Worm (Caenorhabditis elegans) whole organism, early embryonic: ENCODE results near the gene mai-1.

ENCODE experiments used
- B0310.2 ChIP-seq: sonication (generic microtip); optimal IDR thresholded peaks from 2 replicates; lab custom pipeline; 2016; ENCODE audit warnings: mild to moderate bottlenecking, missing genetic modification characterization, missing compliant biosample characterization
- F13C5.2 ChIP-seq: sonication (generic microtip); optimal IDR thresholded peaks from 2 replicates; lab custom pipeline; 2017; ENCODE audit warnings: mild to moderate bottlenecking, missing genetic modification characterization, inconsistent platforms, missing compliant biosample characterization
- aly-1 ChIP-seq: sonication (generic microtip); optimal IDR thresholded peaks from 2 replicates; lab custom pipeline; 2016; ENCODE audit warnings: missing genetic modification characterization, missing compliant biosample characterization
- ama-1 ChIP-seq: fragments of 150-350 bp; optimal IDR thresholded peaks from 2 replicates; lab custom pipeline; 2014
- ceh-13 ChIP-seq: fragments of 200-800 bp; sonication (Bioruptor generic); optimal IDR thresholded peaks from 2 replicates; lab custom pipeline; 2018; ENCODE audit warnings: mild to moderate bottlenecking, missing genetic modification characterization, missing compliant biosample characterization
- ceh-36 ChIP-seq: sonication (generic microtip); optimal IDR thresholded peaks from 2 replicates; lab custom pipeline; 2016; ENCODE audit warnings: missing genetic modification characterization, inconsistent platforms, missing compliant biosample characterization
- ets-7 ChIP-seq: sonication (generic microtip); optimal IDR thresholded peaks from 2 replicates; lab custom pipeline; 2016; ENCODE audit warnings: missing genotype, missing genetic modification characterization, missing compliant biosample characterization
- flt-1 ChIP-seq: fragments of 200-800 bp; sonication (Bioruptor generic); IDR thresholded peaks from 2 replicates; pipeline ENCODE4 v1.3.6; 2022; ENCODE audit warnings: missing genetic modification characterization, missing compliant biosample characterization
- hmbx-1 ChIP-seq: sonication (generic microtip); optimal IDR thresholded peaks from 2 replicates; lab custom pipeline; 2016; ENCODE audit warnings: mild to moderate bottlenecking, missing genetic modification characterization, missing compliant biosample characterization
- hmg-4 ChIP-seq: fragments of 200-800 bp; sonication (Bioruptor generic); optimal IDR thresholded peaks from 2 replicates; lab custom pipeline; 2018; ENCODE audit warnings: mild to moderate bottlenecking, missing genetic modification characterization, missing compliant biosample characterization
- hnd-1 ChIP-seq: sonication (generic microtip); optimal IDR thresholded peaks from 2 replicates; lab custom pipeline; 2016; ENCODE audit warnings: missing genetic modification characterization, missing compliant biosample characterization
- pes-1 ChIP-seq: fragments of 200-800 bp; sonication (Bioruptor generic); IDR thresholded peaks from 2 replicates; pipeline ENCODE4 v1.3.6; 2022; ENCODE audit warnings: missing genetic modification reagents, missing genetic modification characterization, missing compliant biosample characterization
- scrt-1 ChIP-seq: fragments of 200-800 bp; sonication (Bioruptor generic); IDR thresholded peaks from 2 replicates; pipeline ENCODE4 v1.3.6; 2022; ENCODE audit warnings: missing genetic modification characterization, missing compliant biosample characterization
- sea-1 ChIP-seq: fragments of 200-800 bp; sonication (Bioruptor generic); conservative IDR thresholded peaks from 2 replicates; pipeline ENCODE4 v1.3.6; 2022; ENCODE audit warnings: missing genetic modification characterization, missing compliant biosample characterization
- tbx-11 ChIP-seq: fragments of 200-800 bp; sonication (Bioruptor generic); IDR thresholded peaks from 2 replicates; pipeline ENCODE4 v1.3.6; 2022; ENCODE audit warnings: missing genetic modification characterization, missing compliant biosample characterization
- tbx-37 ChIP-seq: fragments of 200-800 bp; sonication (Bioruptor generic); conservative IDR thresholded peaks from 2 replicates; pipeline ENCODE4 v1.3.6; 2022; ENCODE audit warnings: missing genetic modification reagents, missing genetic modification characterization, missing compliant biosample characterization
- tra-4 ChIP-seq: sonication (generic microtip); optimal IDR thresholded peaks from 2 replicates; lab custom pipeline; 2017; ENCODE audit warnings: missing genetic modification characterization, missing compliant biosample characterization

Gene mai-1

DNA sequence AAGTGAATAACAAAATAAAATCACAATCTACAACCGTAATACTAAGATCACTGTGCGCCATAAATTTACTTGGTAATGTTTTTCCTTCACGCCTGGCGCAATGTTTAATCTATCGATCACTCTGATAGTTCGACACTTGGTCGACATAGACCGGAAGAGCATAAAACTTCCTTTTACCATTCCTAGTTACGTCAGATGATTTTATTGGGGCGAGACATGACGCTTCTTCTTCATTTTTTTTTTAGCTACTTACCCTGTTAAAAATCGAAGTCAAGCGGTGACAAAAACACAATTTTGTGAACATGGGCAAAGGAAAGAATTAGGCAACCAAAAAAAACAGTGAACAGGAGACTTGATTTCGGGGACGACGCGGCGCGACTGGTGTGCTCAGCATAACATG, 38.2 kb upstream of the mai-1 start:
- no peak for TF ChIP-seq ets-7 (tag; lab: Kevin White, UChicago)
- TF ChIP-seq tbx-11: no peak
- no peak for TF ChIP-seq tra-4
- no peak for TF ChIP-seq B0310.2 (tag; lab: Kevin White, UChicago)
- no peak for TF ChIP-seq scrt-1 (GFP tag; lab: Robert Waterston, UW)
- no peak for TF ChIP-seq hnd-1 (tag; lab: Kevin White, UChicago)
- TF ChIP-seq ama-1 (lab: Kevin White, UChicago): no peak
- TF ChIP-seq ceh-36 (tag; lab: Kevin White, UChicago): no peak
- no peak for TF ChIP-seq F13C5.2 (tag; lab: Kevin White, UChicago)
- TF ChIP-seq flt-1: no peak
- TF ChIP-seq aly-1 (tag; lab: Kevin White, UChicago): no peak
- no peak for TF ChIP-seq pes-1 (GFP tag; lab: Robert Waterston, UW)
- TF ChIP-seq ceh-13 (GFP tag; lab: Kevin White, UChicago): no peak
- no peak for TF ChIP-seq tbx-37
- no peak for TF ChIP-seq hmbx-1 (tag; lab: Kevin White, UChicago)
- no peak for TF ChIP-seq sea-1 (GFP tag; lab: Robert Waterston, UW)
- no peak for TF ChIP-seq hmg-4 (GFP tag; lab: Kevin White, UChicago)

DNA sequence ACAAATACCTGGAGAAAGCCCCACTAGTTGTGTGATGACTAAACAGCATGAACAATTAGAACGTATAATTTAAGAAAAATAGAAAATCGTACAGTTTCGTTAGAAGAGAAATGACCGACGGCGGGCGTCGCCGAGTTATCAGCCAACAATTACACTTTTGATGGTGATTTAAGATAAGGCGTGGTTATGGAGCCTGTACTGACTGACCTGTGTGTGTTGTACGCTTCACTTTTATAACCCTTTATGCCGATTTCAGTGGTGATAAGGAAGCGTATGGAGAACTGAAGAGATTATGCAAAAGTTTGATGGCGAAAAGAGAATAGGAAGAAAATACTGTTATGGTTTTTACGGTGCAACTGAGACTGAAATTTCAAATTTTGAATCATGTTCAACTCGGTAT, 36.7 kb upstream of the mai-1 start:
- TF ChIP-seq F13C5.2 (tag; lab: Kevin White, UChicago): no peak
- no peak for TF ChIP-seq ceh-36 (tag; lab: Kevin White, UChicago)
- no peak for TF ChIP-seq sea-1 (GFP tag; lab: Robert Waterston, UW)
- TF ChIP-seq tbx-37: no peak
- TF ChIP-seq ama-1 (lab: Kevin White, UChicago): no peak
- no peak for TF ChIP-seq hnd-1 (tag; lab: Kevin White, UChicago)
- no peak for TF ChIP-seq B0310.2 (tag; lab: Kevin White, UChicago)
- no peak for TF ChIP-seq scrt-1 (GFP tag; lab: Robert Waterston, UW)
- no peak for TF ChIP-seq flt-1
- TF ChIP-seq tbx-11: no peak

ce11 chrX:3152361-3152760, 36.0 kb upstream of the mai-1 start, which contains the start of gene bbln-1:
Gene bbln-1 (minus strand): TSS chrX:3152461.
- TF ChIP-seq B0310.2 (tag; lab: Kevin White, UChicago): no peak
- TF ChIP-seq hnd-1 (tag; lab: Kevin White, UChicago): no peak
- TF ChIP-seq ets-7 (tag; lab: Kevin White, UChicago): no peak
- no peak for TF ChIP-seq scrt-1 (GFP tag; lab: Robert Waterston, UW)
- no peak for TF ChIP-seq F13C5.2 (tag; lab: Kevin White, UChicago)
- TF ChIP-seq tra-4: no peak
- no peak for TF ChIP-seq aly-1 (tag; lab: Kevin White, UChicago)
- no peak for TF ChIP-seq hmbx-1 (tag; lab: Kevin White, UChicago)
- TF ChIP-seq sea-1 (GFP tag; lab: Robert Waterston, UW): no peak
- no peak for TF ChIP-seq tbx-11
- no peak for TF ChIP-seq pes-1 (GFP tag; lab: Robert Waterston, UW)
- no peak for TF ChIP-seq ceh-13 (GFP tag; lab: Kevin White, UChicago)
- no peak for TF ChIP-seq flt-1
- no peak for TF ChIP-seq tbx-37
- TF ChIP-seq hmg-4 (GFP tag; lab: Kevin White, UChicago): no peak
- TF ChIP-seq ceh-36 (tag; lab: Kevin White, UChicago): no peak
- no peak for TF ChIP-seq ama-1 (lab: Kevin White, UChicago)

DNA sequence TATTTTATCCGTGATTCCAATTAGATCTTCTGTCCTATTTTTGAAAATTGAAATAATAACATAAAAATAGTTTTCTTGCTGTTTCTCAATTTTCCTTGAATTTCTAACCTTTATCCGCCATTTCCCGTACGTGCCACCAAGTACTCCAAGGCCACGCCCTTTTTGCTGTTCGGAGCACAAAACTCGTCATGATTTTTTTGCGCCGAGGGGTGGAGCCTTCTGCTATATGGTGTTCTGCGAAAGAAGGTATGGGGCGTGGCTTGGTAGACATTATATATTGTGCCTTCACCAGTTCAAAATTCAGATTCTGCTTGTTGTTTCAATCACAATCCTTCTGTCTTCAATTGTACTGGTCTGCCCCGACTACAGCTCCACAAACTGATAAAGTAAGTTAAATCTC, 28.9 kb upstream of the mai-1 start, which contains the start of gene C15C7.4:
Gene C15C7.4 (plus strand): TSS at position 301 of the 400 bp plus-strand sequence.
- TF ChIP-seq ceh-36 (tag; lab: Kevin White, UChicago) (no peak), aly-1 (tag; lab: Kevin White, UChicago) (no peak), hnd-1 (tag; lab: Kevin White, UChicago) (no peak), B0310.2 (tag; lab: Kevin White, UChicago) (no peak), hmbx-1 (tag; lab: Kevin White, UChicago) (no peak), pes-1 (GFP tag; lab: Robert Waterston, UW) (no peak), ets-7 (tag; lab: Kevin White, UChicago) (no peak), ceh-13 (GFP tag; lab: Kevin White, UChicago) (no peak), tbx-37 (no peak), scrt-1 (GFP tag; lab: Robert Waterston, UW) (no peak), sea-1 (GFP tag; lab: Robert Waterston, UW) (no peak), hmg-4 (GFP tag; lab: Kevin White, UChicago) (no peak), ama-1 (lab: Kevin White, UChicago) (no peak), flt-1 (no peak), F13C5.2 (tag; lab: Kevin White, UChicago) (no peak), tbx-11 (no peak), tra-4 (no peak)

ce11 chrX:3141704-3142103, 25.3 kb upstream of the mai-1 start:
- no peak for TF ChIP-seq pes-1 (GFP tag; lab: Robert Waterston, UW)
- no peak for TF ChIP-seq ceh-13 (GFP tag; lab: Kevin White, UChicago)
- no peak for TF ChIP-seq flt-1
- no peak for TF ChIP-seq ets-7 (tag; lab: Kevin White, UChicago)
- TF ChIP-seq ceh-36 (tag; lab: Kevin White, UChicago): no peak
- TF ChIP-seq hmbx-1 (tag; lab: Kevin White, UChicago): no peak
- TF ChIP-seq aly-1 (tag; lab: Kevin White, UChicago): no peak
- TF ChIP-seq hnd-1 (tag; lab: Kevin White, UChicago): no peak
- TF ChIP-seq B0310.2 (tag; lab: Kevin White, UChicago): no peak
- TF ChIP-seq hmg-4 (GFP tag; lab: Kevin White, UChicago): no peak

DNA sequence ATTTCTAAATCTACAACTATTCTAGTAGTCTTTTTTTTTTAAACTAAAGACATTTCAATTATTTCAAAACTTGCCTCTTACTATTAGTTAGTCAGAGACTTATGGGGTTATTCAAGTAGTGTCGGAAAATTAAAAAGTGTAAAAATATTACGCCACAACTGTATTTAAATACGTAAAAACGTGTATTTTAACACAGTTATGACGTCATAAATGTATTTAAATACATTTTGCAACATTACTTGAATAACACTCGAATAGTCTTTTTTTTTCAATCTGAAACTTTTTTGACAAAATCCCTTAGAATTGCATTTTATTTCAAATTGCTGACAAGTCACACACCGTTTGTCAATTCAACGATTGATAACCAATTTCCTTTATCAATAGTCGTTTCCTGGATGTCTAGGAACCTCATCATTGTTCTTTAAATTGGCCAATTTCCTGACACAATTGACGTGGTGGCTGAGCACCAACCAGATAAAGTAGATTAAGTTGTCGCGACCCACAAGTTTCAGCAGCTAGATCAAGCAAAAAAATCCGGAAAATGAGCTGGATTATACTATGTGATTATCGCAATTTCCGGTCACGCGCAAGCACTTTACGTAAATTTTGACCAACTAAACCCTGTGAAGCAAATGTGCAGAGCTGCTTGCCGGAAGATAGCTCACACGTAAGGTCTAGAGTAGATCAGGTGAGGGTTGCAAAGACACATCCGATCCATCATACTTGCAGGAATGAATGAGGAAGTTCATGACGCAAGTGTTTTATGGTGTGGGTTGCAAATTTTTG, 23.3 kb upstream of the mai-1 start:
- no peak for TF ChIP-seq B0310.2 (tag; lab: Kevin White, UChicago)
- no peak for TF ChIP-seq hnd-1 (tag; lab: Kevin White, UChicago)
- TF ChIP-seq ceh-13 (GFP tag; lab: Kevin White, UChicago): no peak
- no peak for TF ChIP-seq pes-1 (GFP tag; lab: Robert Waterston, UW)
- TF ChIP-seq ets-7 (tag; lab: Kevin White, UChicago): no peak
- no peak for TF ChIP-seq ceh-36 (tag; lab: Kevin White, UChicago)
- TF ChIP-seq aly-1 (tag; lab: Kevin White, UChicago): no peak
